Fruit fly (Drosophila melanogaster) whole organism, prepupa: Measurements from ENCODE around the gene Ire1.

ENCODE experiments used
- Blimp-1 ChIP-seq: fragments of 200-800 bp; sonication (Bioruptor generic); optimal IDR thresholded peaks from 3 replicates; lab custom pipeline; 2017; ENCODE audit warnings: missing biosample characterization, missing genetic modification characterization, mild to moderate bottlenecking, moderate library complexity, missing genetic modification reagents
- CG10631 ChIP-seq: fragments of 200-800 bp; sonication (Bioruptor generic); optimal IDR thresholded peaks from 2 replicates; lab custom pipeline; 2016; ENCODE audit warnings: missing biosample characterization, missing genetic modification characterization
- CG11294 ChIP-seq: fragments of 200-800 bp; sonication (Bioruptor generic); IDR thresholded peaks from 2 replicates; pipeline ENCODE4 v1.3.6; 2022; ENCODE audit warnings: missing biosample characterization, missing genetic modification characterization
- CG11762 ChIP-seq: fragments of 200-800 bp; sonication (Bioruptor generic); optimal IDR thresholded peaks from 3 replicates; lab custom pipeline; 2016; ENCODE audit warnings: missing biosample characterization, missing genetic modification characterization; ENCODE audit not compliant: insufficient read depth
- CG11902 ChIP-seq: fragments of 200-800 bp; sonication (Bioruptor generic); optimal IDR thresholded peaks from 3 replicates; lab custom pipeline; 2016; ENCODE audit warnings: missing biosample characterization, missing genetic modification characterization
- CG15336 ChIP-seq: fragments of 200-800 bp; sonication (Bioruptor generic); IDR thresholded peaks from 2 replicates; pipeline ENCODE4 v1.3.6; 2022; ENCODE audit warnings: missing biosample characterization, missing genetic modification characterization
- CG1621 ChIP-seq: fragments of 200-800 bp; sonication (Bioruptor generic); optimal IDR thresholded peaks from 3 replicates; lab custom pipeline; 2018; ENCODE audit warnings: missing biosample characterization, mild to moderate bottlenecking, missing genetic modification characterization
- CG31627 ChIP-seq: fragments of 200-800 bp; sonication (Bioruptor generic); optimal IDR thresholded peaks from 3 replicates; lab custom pipeline; 2016; ENCODE audit warnings: missing biosample characterization, missing genetic modification characterization
- CG34406 ChIP-seq: fragments of 200-800 bp; sonication (Bioruptor generic); optimal IDR thresholded peaks from 3 replicates; lab custom pipeline; 2016; ENCODE audit warnings: missing biosample characterization, missing genetic modification characterization
- CG4318 ChIP-seq: fragments of 200-800 bp; sonication (Bioruptor generic); optimal IDR thresholded peaks from 3 replicates; lab custom pipeline; 2017; ENCODE audit warnings: missing biosample characterization, mild to moderate bottlenecking, missing genetic modification characterization
- CG6163 ChIP-seq: fragments of 200-800 bp; sonication (Bioruptor generic); IDR thresholded peaks from 3 replicates; pipeline ENCODE4 v1.3.6; 2022; ENCODE audit warnings: missing biosample characterization, missing genetic modification characterization
- CG6276 ChIP-seq: fragments of 200-800 bp; sonication (Bioruptor generic); optimal IDR thresholded peaks from 2 replicates; lab custom pipeline; 2017; ENCODE audit warnings: missing biosample characterization, mild to moderate bottlenecking, missing genetic modification characterization
- CG8119 ChIP-seq: fragments of 200-800 bp; sonication (Bioruptor generic); IDR thresholded peaks from 3 replicates; pipeline ENCODE4 v1.3.6; 2022; ENCODE audit warnings: missing biosample characterization, missing genetic modification characterization
- CG8319 ChIP-seq: fragments of 200-800 bp; sonication (Bioruptor generic); optimal IDR thresholded peaks from 3 replicates; lab custom pipeline; 2016; ENCODE audit warnings: missing biosample characterization, missing genetic modification characterization
- CG8632 ChIP-seq: fragments of 200-800 bp; sonication (Bioruptor generic); optimal IDR thresholded peaks from 3 replicates; lab custom pipeline; 2016; ENCODE audit warnings: missing biosample characterization, missing genetic modification characterization
- Eip78C ChIP-seq: fragments of 200-800 bp; sonication (Bioruptor generic); peaks from one replicate; lab custom pipeline; 2016; ENCODE audit warnings: missing biosample characterization, missing genetic modification characterization
- Eip93F ChIP-seq: fragments of 200-800 bp; sonication (Bioruptor generic); optimal IDR thresholded peaks from 2 replicates; lab custom pipeline; 2016; ENCODE audit warnings: missing biosample characterization, mild to moderate bottlenecking, missing genetic modification characterization
- Ets21C ChIP-seq: fragments of 200-800 bp; sonication (Bioruptor generic); optimal IDR thresholded peaks from 3 replicates; lab custom pipeline; 2016; ENCODE audit warnings: missing biosample characterization, missing genetic modification characterization
- Ets96B ChIP-seq: fragments of 200-800 bp; optimal IDR thresholded peaks from 2 replicates; lab custom pipeline; 2019; ENCODE audit warnings: missing biosample characterization, mild to moderate bottlenecking, missing genetic modification characterization, moderate library complexity
- Hr4 ChIP-seq: fragments of 200-800 bp; sonication (Bioruptor generic); optimal IDR thresholded peaks from 3 replicates; lab custom pipeline; 2016; ENCODE audit warnings: missing biosample characterization, missing genetic modification characterization
- Lpt ChIP-seq: fragments of 200-800 bp; sonication (Bioruptor generic); optimal IDR thresholded peaks from 3 replicates; lab custom pipeline; 2016; ENCODE audit warnings: missing biosample characterization, missing genetic modification characterization
- OdsH ChIP-seq: fragments of 200-800 bp; sonication (Bioruptor generic); optimal IDR thresholded peaks from 3 replicates; lab custom pipeline; 2016; ENCODE audit warnings: missing biosample characterization, missing genetic modification characterization
- Smox ChIP-seq: fragments of 200-800 bp; sonication (Bioruptor generic); optimal IDR thresholded peaks from 3 replicates; lab custom pipeline; 2016; ENCODE audit warnings: missing biosample characterization, missing genetic modification characterization
- Sox14 ChIP-seq: fragments of 200-800 bp; sonication (Bioruptor generic); optimal IDR thresholded peaks from 3 replicates; lab custom pipeline; 2016; ENCODE audit warnings: missing biosample characterization, missing genetic modification characterization
- Sox15 ChIP-seq: fragments of 200-800 bp; sonication (Bioruptor generic); optimal IDR thresholded peaks from 3 replicates; lab custom pipeline; 2016; ENCODE audit warnings: missing biosample characterization, missing genetic modification characterization
- achi ChIP-seq: fragments of 200-800 bp; sonication (Bioruptor generic); optimal IDR thresholded peaks from 3 replicates; lab custom pipeline; 2016; ENCODE audit warnings: missing biosample characterization, missing genetic modification characterization
- acj6 ChIP-seq: fragments of 200-800 bp; sonication (Bioruptor generic); optimal IDR thresholded peaks from 3 replicates; lab custom pipeline; 2016; ENCODE audit warnings: missing biosample characterization, missing genetic modification characterization
- dac ChIP-seq: fragments of 200-800 bp; sonication (Bioruptor generic); optimal IDR thresholded peaks from 2 replicates; lab custom pipeline; 2017; ENCODE audit warnings: missing biosample characterization, mild to moderate bottlenecking, missing genetic modification characterization
- dsx ChIP-seq: fragments of 200-800 bp; optimal IDR thresholded peaks from 3 replicates; lab custom pipeline; 2019; ENCODE audit warnings: missing biosample characterization, mild to moderate bottlenecking, missing genetic modification characterization, moderate library complexity; ENCODE audit not compliant: poor library complexity, severe bottlenecking
- eg ChIP-seq: fragments of 200-800 bp; sonication (Bioruptor generic); IDR thresholded peaks from 3 replicates; pipeline ENCODE4 v1.3.6; 2022; ENCODE audit warnings: missing biosample characterization, missing genetic modification characterization
- fd85E ChIP-seq: fragments of 200-800 bp; sonication (Bioruptor generic); optimal IDR thresholded peaks from 3 replicates; lab custom pipeline; 2016; ENCODE audit warnings: missing biosample characterization, missing genetic modification characterization
- fkh ChIP-seq: fragments of 200-800 bp; sonication (Bioruptor generic); optimal IDR thresholded peaks from 3 replicates; lab custom pipeline; 2017; ENCODE audit warnings: missing biosample characterization, mild to moderate bottlenecking, missing genetic modification characterization, moderate library complexity
- pdm3 ChIP-seq: fragments of 200-800 bp; sonication (Bioruptor generic); optimal IDR thresholded peaks from 3 replicates; lab custom pipeline; 2016; ENCODE audit warnings: missing biosample characterization, missing genetic modification characterization
- salr ChIP-seq, 2 experiments: fragments of 200-800 bp; sonication (Bioruptor generic); optimal IDR thresholded peaks; 3 replicates each; lab custom pipeline; 2016 to 2018; ENCODE audit warnings: missing biosample characterization in 2 of 2, missing genetic modification characterization in 2 of 2, mild to moderate bottlenecking in 1 of 2
- svp ChIP-seq: fragments of 200-800 bp; sonication (Bioruptor generic); peaks from one replicate; lab custom pipeline; 2016; ENCODE audit warnings: missing biosample characterization, missing genetic modification characterization
- vri ChIP-seq: fragments of 200-800 bp; sonication (Bioruptor generic); optimal IDR thresholded peaks from 3 replicates; lab custom pipeline; 2016; ENCODE audit warnings: missing biosample characterization, mild to moderate bottlenecking, missing genetic modification characterization

The Ire1 gene

dm6 chr3R:19834982-19835381 lies 26.1 kb downstream of the Ire1 start:
- TF ChIP-seq acj6 (GFP tag; lab: Kevin White, UChicago) (no peak), vri (GFP tag; lab: Kevin White, UChicago) (peak; percentile 83)

- TF ChIP-seq CG10631 = no peak
- no peak for TF ChIP-seq CG8319 (GFP tag; lab: Kevin White, UChicago)
- TF ChIP-seq OdsH (GFP tag; lab: Kevin White, UChicago) = no peak
- TF ChIP-seq CG11902 (GFP tag; lab: Kevin White, UChicago) = no peak
- no peak for TF ChIP-seq CG15336
- no peak for TF ChIP-seq CG1621 (tag; lab: Kevin White, UChicago)
- TF ChIP-seq CG11762 = no peak
- TF ChIP-seq dac (GFP tag; lab: Kevin White, UChicago) = no peak
- TF ChIP-seq fd85E = no peak
- no peak for TF ChIP-seq Hr4 (GFP tag; lab: Kevin White, UChicago)
- TF ChIP-seq salr (GFP tag; optimal IDR thresholded peaks at IDR 0.05; lab: Kevin White, UChicago) = no peak
- TF ChIP-seq CG6276 = no peak
- TF ChIP-seq CG6163 (GFP tag; lab: Robert Waterston, UW) = no peak
- TF ChIP-seq Smox (GFP tag; lab: Kevin White, UChicago) = no peak
Measured at dm6 chr3R:19833963-19834362, 27.1 kb downstream of the Ire1 start.

- no peak for TF ChIP-seq fkh (GFP tag; lab: Kevin White, UChicago)
- TF ChIP-seq Sox14 (GFP tag; lab: Kevin White, UChicago) = no peak
- TF ChIP-seq CG4318 (GFP tag; lab: Kevin White, UChicago) = no peak
- no peak for TF ChIP-seq dsx (GFP tag; lab: Kevin White, UChicago)
- TF ChIP-seq Ets96B = no peak
- TF ChIP-seq eg = peak; percentile 86
- no peak for TF ChIP-seq Eip78C
- no peak for TF ChIP-seq CG8319 (GFP tag; lab: Kevin White, UChicago)
- no peak for TF ChIP-seq CG31627 (GFP tag; lab: Kevin White, UChicago)
- no peak for TF ChIP-seq Blimp-1 (GFP tag; lab: Kevin White, UChicago)
- no peak for TF ChIP-seq svp
- no peak for TF ChIP-seq Sox15
- TF ChIP-seq CG6276 = peak; percentile 82
- TF ChIP-seq OdsH (GFP tag; lab: Kevin White, UChicago) = no peak
- TF ChIP-seq CG15336 = peak; percentile 71
- peak; percentile 7 for TF ChIP-seq Hr4 (GFP tag; lab: Kevin White, UChicago)
- no peak for TF ChIP-seq CG8632
- TF ChIP-seq Eip93F (GFP tag; lab: Kevin White, UChicago) = no peak
- 0 out of 3 replicates have a peak, but pooled peaks have one; percentile 24 for TF ChIP-seq CG6163 (GFP tag; lab: Robert Waterston, UW)
- peak; percentile 61 for TF ChIP-seq CG8119 (GFP tag; lab: Robert Waterston, UW)
- no peak for TF ChIP-seq CG11294 (GFP tag; lab: Robert Waterston, UW)
- no peak for TF ChIP-seq achi (GFP tag; lab: Kevin White, UChicago)
- no peak for TF ChIP-seq CG1621 (tag; lab: Kevin White, UChicago)
- peak; percentile 21 for TF ChIP-seq Lpt (GFP tag; lab: Kevin White, UChicago)
Measured at dm6 chr3R:19833546-19833945, 27.5 kb downstream of the Ire1 start.

- TF ChIP-seq svp = peak; percentile 49
- TF ChIP-seq CG34406 (GFP tag; lab: Kevin White, UChicago) = peak; percentile 8
- peak; percentile 25 for TF ChIP-seq Eip78C
- TF ChIP-seq fd85E = no peak
- TF ChIP-seq, all 60 proteins: peak for 3
Measured at dm6 chr3R:19830973-19831372, 30.1 kb downstream of the Ire1 start.

- TF ChIP-seq Ets21C (GFP tag; lab: Kevin White, UChicago) (no peak), pdm3 (GFP tag; lab: Kevin White, UChicago) (no peak), Lpt (GFP tag; lab: Kevin White, UChicago) (no peak)
Measured at dm6 chr3R:19826806-19827328, 34.2 kb downstream of the Ire1 start.
